Fruit fly (Drosophila melanogaster) whole organism, embryonic: ENCODE measurements around the gene mbm.

Experiments used
- Abd-B ChIP-seq: fragments of 200-800 bp; sonication (Bioruptor generic); optimal IDR thresholded peaks from 2 replicates; lab custom pipeline; 2018; ENCODE audit warnings: missing biosample characterization, mild to moderate bottlenecking, missing genetic modification characterization, moderate library complexity
- Adf1 ChIP-seq: fragments of 200-800 bp; sonication (Bioruptor generic); IDR thresholded peaks from 2 replicates; pipeline ENCODE4 v1.3.6; 2022; ENCODE audit warnings: missing biosample characterization, missing genetic modification characterization
- Antp ChIP-seq: fragments of 200-800 bp; sonication (Bioruptor generic); optimal IDR thresholded peaks from 3 replicates; lab custom pipeline; 2016; ENCODE audit warnings: missing biosample characterization, missing genetic modification characterization
- Asciz ChIP-seq: fragments of 200-800 bp; sonication (Bioruptor generic); optimal IDR thresholded peaks from 2 replicates; lab custom pipeline; 2017; ENCODE audit warnings: missing biosample characterization, mild to moderate bottlenecking, missing genetic modification characterization, missing genetic modification reagents
- CG10321 ChIP-seq: fragments of 200-800 bp; sonication (Bioruptor generic); IDR thresholded peaks from 2 replicates; pipeline ENCODE4 v1.3.6; 2022; ENCODE audit warnings: missing biosample characterization, missing genetic modification characterization
- CG10543 ChIP-seq: fragments of 200-800 bp; sonication (Bioruptor generic); optimal IDR thresholded peaks from 3 replicates; lab custom pipeline; 2017; ENCODE audit warnings: missing biosample characterization, mild to moderate bottlenecking, missing genetic modification characterization, moderate library complexity
- CG10959 ChIP-seq: fragments of 200-800 bp; sonication (Bioruptor generic); IDR thresholded peaks from 2 replicates; pipeline ENCODE4 v1.3.6; 2022; ENCODE audit warnings: missing biosample characterization, missing genetic modification characterization
- CG13624 ChIP-seq: fragments of 200-800 bp; sonication (Bioruptor generic); optimal IDR thresholded peaks from 2 replicates; lab custom pipeline; 2016; ENCODE audit warnings: missing biosample characterization, missing genetic modification characterization
- CG1603 ChIP-seq: fragments of 200-800 bp; sonication (Bioruptor generic); optimal IDR thresholded peaks from 2 replicates; lab custom pipeline; 2019; ENCODE audit warnings: missing biosample characterization, mild to moderate bottlenecking, missing genetic modification characterization, moderate library complexity
- CG17186 ChIP-seq: fragments of 200-800 bp; sonication (Bioruptor generic); optimal IDR thresholded peaks from 3 replicates; lab custom pipeline; 2017; ENCODE audit warnings: missing biosample characterization, missing genetic modification reagents, missing genetic modification characterization
- CG2116 ChIP-seq: fragments of 200-800 bp; sonication (Bioruptor generic); optimal IDR thresholded peaks from 3 replicates; lab custom pipeline; 2018; ENCODE audit warnings: missing biosample characterization, mild to moderate bottlenecking, missing genetic modification characterization
- CG31388 ChIP-seq: fragments of 200-800 bp; sonication (Bioruptor generic); optimal IDR thresholded peaks from 2 replicates; lab custom pipeline; 2016; ENCODE audit warnings: missing biosample characterization, missing genetic modification characterization
- CG33557 ChIP-seq: fragments of 200-800 bp; sonication (Bioruptor generic); optimal IDR thresholded peaks from 2 replicates; lab custom pipeline; 2019; ENCODE audit warnings: missing biosample characterization, mild to moderate bottlenecking, missing genetic modification characterization, moderate library complexity
- CG3407 ChIP-seq: fragments of 200-800 bp; sonication (Bioruptor generic); optimal IDR thresholded peaks from 2 replicates; lab custom pipeline; 2018; ENCODE audit warnings: missing biosample characterization, mild to moderate bottlenecking, missing genetic modification characterization
- CG3838 ChIP-seq: fragments of 200-800 bp; sonication (Bioruptor generic); optimal IDR thresholded peaks from 3 replicates; lab custom pipeline; 2016; ENCODE audit warnings: missing biosample characterization, missing genetic modification characterization
- CG7987 ChIP-seq: fragments of 200-800 bp; sonication (Bioruptor generic); optimal IDR thresholded peaks from 2 replicates; lab custom pipeline; 2018; ENCODE audit warnings: missing biosample characterization, mild to moderate bottlenecking, missing genetic modification characterization, moderate library complexity
- CG9797 ChIP-seq: fragments of 200-800 bp; sonication (Bioruptor generic); optimal IDR thresholded peaks from 3 replicates; lab custom pipeline; 2018; ENCODE audit warnings: missing biosample characterization, mild to moderate bottlenecking, missing genetic modification characterization
- CG9932 ChIP-seq: fragments of 200-800 bp; sonication (Bioruptor generic); IDR thresholded peaks from 2 replicates; pipeline ENCODE4 v1.3.6; 2022; ENCODE audit warnings: missing biosample characterization, missing genetic modification characterization
- Doc3 ChIP-seq: fragments of 200-800 bp; sonication (Bioruptor generic); IDR thresholded peaks from 3 replicates; pipeline ENCODE4 v1.3.6; 2022; ENCODE audit warnings: missing biosample characterization, missing genetic modification characterization; ENCODE audit not compliant: partially characterized antibody
- Dref ChIP-seq: fragments of 200-800 bp; sonication (Bioruptor generic); IDR thresholded peaks from 2 replicates; pipeline ENCODE4 v1.3.6; 2022; ENCODE audit warnings: missing biosample characterization, missing genetic modification characterization
- MTF-1 ChIP-seq: fragments of 200-800 bp; sonication (Bioruptor generic); optimal IDR thresholded peaks from 2 replicates; lab custom pipeline; 2018; ENCODE audit warnings: missing biosample characterization, mild to moderate bottlenecking, missing genetic modification characterization, borderline replicate concordance
- Mrtf ChIP-seq: fragments of 200-800 bp; sonication (Bioruptor generic); IDR thresholded peaks from 3 replicates; pipeline ENCODE4 v1.3.6; 2022; ENCODE audit warnings: missing biosample characterization, missing genetic modification characterization
- NC2α ChIP-seq: fragments of 200-800 bp; sonication (Bioruptor generic); optimal IDR thresholded peaks from 2 replicates; lab custom pipeline; 2016; ENCODE audit warnings: missing biosample characterization, missing genetic modification characterization
- Stat92E ChIP-seq, 3 experiments: fragments of >200 bp in 2 of 3; fragments of 200-800 bp in 1 of 3; sonication (Bioruptor generic) in 1 of 3; optimal IDR thresholded peaks; 2 replicates each; lab custom pipeline; 2017 to 2019; ENCODE audit warnings: missing biosample characterization in 3 of 3, missing genetic modification characterization in 3 of 3, mild to moderate bottlenecking in 1 of 3, moderate library complexity in 1 of 3
- Tbp ChIP-seq: fragments of >200 bp; optimal IDR thresholded peaks from 2 replicates; lab custom pipeline; 2018; ENCODE audit warnings: missing biosample characterization, missing genetic modification characterization
- Vsx1 ChIP-seq: fragments of 200-800 bp; sonication (Bioruptor generic); optimal IDR thresholded peaks from 2 replicates; lab custom pipeline; 2017; ENCODE audit warnings: missing biosample characterization, mild to moderate bottlenecking, missing genetic modification characterization, missing genetic modification reagents
- az2 ChIP-seq: fragments of 200-800 bp; sonication (Bioruptor generic); optimal IDR thresholded peaks from 3 replicates; lab custom pipeline; 2016; ENCODE audit warnings: missing biosample characterization, missing genetic modification characterization
- caup ChIP-seq: fragments of 200-800 bp; sonication (Bioruptor generic); optimal IDR thresholded peaks from 3 replicates; lab custom pipeline; 2017; ENCODE audit warnings: missing biosample characterization, mild to moderate bottlenecking, missing genetic modification characterization, moderate library complexity; ENCODE audit not compliant: severe bottlenecking
- cwo ChIP-seq: fragments of 200-800 bp; sonication (Bioruptor generic); optimal IDR thresholded peaks from 3 replicates; lab custom pipeline; 2017; ENCODE audit warnings: missing biosample characterization, missing genetic modification characterization, mild to moderate bottlenecking, moderate library complexity, missing genetic modification reagents
- dmrt11E ChIP-seq: fragments of 200-800 bp; sonication (Bioruptor generic); optimal IDR thresholded peaks from 3 replicates; lab custom pipeline; 2018; ENCODE audit warnings: missing biosample characterization, mild to moderate bottlenecking, missing genetic modification characterization, moderate library complexity
- eyg ChIP-seq: fragments of 200-800 bp; sonication (Bioruptor generic); optimal IDR thresholded peaks from 3 replicates; lab custom pipeline; 2016; ENCODE audit warnings: missing biosample characterization, missing genetic modification characterization
- grau ChIP-seq: fragments of 200-800 bp; optimal IDR thresholded peaks from 3 replicates; lab custom pipeline; 2019; ENCODE audit warnings: missing biosample characterization, mild to moderate bottlenecking, missing genetic modification characterization, moderate library complexity
- gsb ChIP-seq: fragments of 200-800 bp; sonication (Bioruptor generic); IDR thresholded peaks from 2 replicates; pipeline ENCODE4 v1.3.6; 2022; ENCODE audit warnings: missing biosample characterization, missing genetic modification characterization
- her ChIP-seq: fragments of 200-800 bp; sonication (Bioruptor generic); optimal IDR thresholded peaks from 2 replicates; lab custom pipeline; 2016; ENCODE audit warnings: missing biosample characterization, missing genetic modification characterization
- luna ChIP-seq: fragments of 200-800 bp; sonication (Bioruptor generic); optimal IDR thresholded peaks from 2 replicates; lab custom pipeline; 2016; ENCODE audit warnings: missing biosample characterization, missing genetic modification characterization
- nom ChIP-seq: fragments of 200-800 bp; sonication (Bioruptor generic); optimal IDR thresholded peaks from 2 replicates; lab custom pipeline; 2017; ENCODE audit warnings: missing biosample characterization, missing genetic modification characterization, mild to moderate bottlenecking, moderate library complexity, missing genetic modification reagents
- pita ChIP-seq: fragments of 200-800 bp; sonication (Bioruptor generic); optimal IDR thresholded peaks from 2 replicates; lab custom pipeline; 2017; ENCODE audit warnings: missing biosample characterization, mild to moderate bottlenecking, missing genetic modification characterization
- run ChIP-seq: fragments of 200-800 bp; sonication (Bioruptor generic); optimal IDR thresholded peaks from 3 replicates; lab custom pipeline; 2018; ENCODE audit warnings: missing biosample characterization, mild to moderate bottlenecking, missing genetic modification characterization
- salm ChIP-seq: fragments of 200-800 bp; sonication (Bioruptor generic); optimal IDR thresholded peaks from 2 replicates; lab custom pipeline; 2018; ENCODE audit warnings: missing biosample characterization, mild to moderate bottlenecking, missing genetic modification characterization
- sc ChIP-seq, 3 experiments: fragments of >200 bp in 2 of 3; fragments of 200-800 bp in 1 of 3; sonication (Bioruptor generic) in 1 of 3; optimal IDR thresholded peaks; 2 replicates in 2 of 3; 3 replicates in 1 of 3; lab custom pipeline; 2017; ENCODE audit warnings: mild to moderate bottlenecking in 1 of 3, missing biosample characterization in 1 of 3, missing genetic modification characterization in 1 of 3, missing genetic modification reagents in 1 of 3
- scrt ChIP-seq: fragments of 200-800 bp; sonication (Bioruptor generic); optimal IDR thresholded peaks from 2 replicates; lab custom pipeline; 2018; ENCODE audit warnings: missing biosample characterization, mild to moderate bottlenecking, missing genetic modification characterization, moderate library complexity
- sim ChIP-seq: fragments of 200-800 bp; sonication (Bioruptor generic); IDR thresholded peaks from 2 replicates; pipeline ENCODE4 v1.3.6; 2022; ENCODE audit warnings: missing biosample characterization, missing genetic modification characterization
- slp2 ChIP-seq: fragments of 200-800 bp; sonication (Bioruptor generic); optimal IDR thresholded peaks from 2 replicates; lab custom pipeline; 2016; ENCODE audit warnings: missing biosample characterization, missing genetic modification characterization
- sqz ChIP-seq: fragments of 200-800 bp; sonication (Bioruptor generic); optimal IDR thresholded peaks from 3 replicates; lab custom pipeline; 2018; ENCODE audit warnings: missing biosample characterization, mild to moderate bottlenecking, missing genetic modification characterization
- tio ChIP-seq: fragments of 200-800 bp; sonication (Bioruptor generic); optimal IDR thresholded peaks from 2 replicates; lab custom pipeline; 2017; ENCODE audit warnings: missing biosample characterization, missing genetic modification characterization, inconsistent platforms
- tll ChIP-seq, 2 experiments: fragments of 200-800 bp in 1 of 2; fragments of >200 bp in 1 of 2; sonication (Bioruptor generic) in 1 of 2; optimal IDR thresholded peaks; 2 replicates each; lab custom pipeline; 2017 to 2019; ENCODE audit warnings: missing biosample characterization in 2 of 2, missing genetic modification characterization in 2 of 2, mild to moderate bottlenecking in 1 of 2, moderate library complexity in 1 of 2
- tna ChIP-seq: fragments of 200-800 bp; sonication (Bioruptor generic); IDR thresholded peaks from 2 replicates; pipeline ENCODE4 v1.3.6; 2022; ENCODE audit warnings: missing biosample characterization, missing genetic modification characterization; ENCODE audit not compliant: partially characterized antibody
- z ChIP-seq: fragments of 200-800 bp; sonication (Bioruptor generic); IDR thresholded peaks from 3 replicates; pipeline ENCODE4 v1.3.6; 2022; ENCODE audit warnings: missing biosample characterization, missing genetic modification characterization
- zfh1 ChIP-seq: fragments of 200-800 bp; sonication (Bioruptor generic); IDR thresholded peaks from 3 replicates; pipeline ENCODE4 v1.3.6; 2022; ENCODE audit warnings: missing biosample characterization, missing genetic modification characterization

mbm gene

dm6 chr2L:285596-286023 lies 12.1 kb upstream of the mbm start (continued):
- TF ChIP-seq CG3407 (peak; percentile 19), CG2116 (GFP tag; lab: Kevin White, UChicago) (peak; percentile 71), Stat92E (GFP tag; optimal IDR thresholded peaks at IDR 0.05; lab: Kevin White, UChicago) (peak in 1 of 3 experiments; percentile 56), tna (GFP tag; lab: Robert Waterston, UW) (0 out of 2 replicates have a peak, but pooled peaks have one; percentile 14), MTF-1 (peak; percentile 37), tio (no peak), caup (GFP tag; lab: Kevin White, UChicago) (peak; percentile 71), scrt (GFP tag; lab: Kevin White, UChicago) (peak; percentile 39), zfh1 (peak; percentile 60; the same call in 2 of the 3 replicates), Asciz (GFP tag; lab: Kevin White, UChicago) (peak; percentile 52), Dref (peak; percentile 43), Adf1 (GFP tag; lab: Robert Waterston, UW) (no peak; the same call in 1 of the 2 replicates), CG10959 (GFP tag; lab: Robert Waterston, UW) (no peak), luna (GFP tag; lab: Kevin White, UChicago) (peak; percentile 20), NC2α (GFP tag; lab: Kevin White, UChicago) (peak; percentile 5), gsb (GFP tag; lab: Robert Waterston, UW) (0 out of 2 replicates have a peak, but pooled peaks have one; percentile 41), CG9797 (GFP tag; lab: Kevin White, UChicago) (peak; percentile 93), CG10321 (GFP tag; lab: Robert Waterston, UW) (no peak), Abd-B (no peak), CG33557 (GFP tag; lab: Kevin White, UChicago) (no peak), cwo (GFP tag; lab: Kevin White, UChicago) (peak; percentile 52), Vsx1 (GFP tag; lab: Kevin White, UChicago) (no peak), her (peak; percentile 47), tll (GFP tag; optimal IDR thresholded peaks at IDR 0.05; lab: Kevin White, UChicago) (no peak), CG10543 (GFP tag; lab: Kevin White, UChicago) (peak; percentile 35), sc (optimal IDR thresholded peaks at IDR 0.05; lab: Kevin White, UChicago) (no peak), sc (GFP tag; optimal IDR thresholded peaks at IDR 0.05; lab: Kevin White, UChicago) (no peak), dmrt11E (tag; lab: Kevin White, UChicago) (peak; percentile 18), run (tag; lab: Kevin White, UChicago) (no peak), grau (tag; lab: Kevin White, UChicago) (peak; percentile 68), CG17186 (peak; percentile 17), CG9932 (peak; percentile 64), CG13624 (peak; percentile 42), z (GFP tag; lab: Robert Waterston, UW) (0 out of 3 replicates have a peak, but pooled peaks have one; percentile 24), sqz (GFP tag; lab: Kevin White, UChicago) (no peak), CG31388 (GFP tag; lab: Kevin White, UChicago) (no peak), Doc3 (GFP tag; lab: Robert Waterston, UW) (no peak), Tbp (no peak), salm (tag; lab: Kevin White, UChicago) (no peak), pita (GFP tag; lab: Kevin White, UChicago) (no peak), CG7987 (peak; percentile 54), az2 (GFP tag; lab: Kevin White, UChicago) (peak; percentile 42), nom (peak; percentile 28), Mrtf (GFP tag; lab: Robert Waterston, UW) (no peak), slp2 (GFP tag; lab: Kevin White, UChicago) (no peak), Antp (GFP tag; lab: Kevin White, UChicago) (peak; percentile 45), CG1603 (tag; lab: Kevin White, UChicago) (peak; percentile 70), CG3838 (GFP tag; lab: Kevin White, UChicago) (no peak), eyg (peak; percentile 7), sim (GFP tag; lab: Robert Waterston, UW) (no peak; the same call in 1 of the 2 replicates)
